Worm (Caenorhabditis elegans): Measurements from ENCODE around the gene qdpr-1.

DNA sequence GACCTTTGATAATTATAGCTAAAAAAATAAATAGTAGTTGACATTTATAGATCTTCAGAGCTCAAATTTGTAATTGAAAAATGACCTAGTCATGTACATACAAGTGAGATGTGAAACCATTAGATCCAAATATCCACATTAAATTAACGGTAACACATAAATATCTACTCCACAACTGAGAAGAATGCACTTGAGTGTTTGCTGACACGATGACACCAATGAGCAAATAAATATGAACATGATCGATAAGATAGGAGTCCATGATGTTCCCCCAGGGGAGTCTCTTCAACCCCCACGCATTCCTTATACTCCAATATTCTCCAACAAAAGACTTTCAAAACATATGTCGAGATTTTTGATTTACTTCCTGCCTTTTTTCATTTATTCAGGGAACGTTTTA, 10.7 kb downstream of the qdpr-1 start, which contains the start of gene ttr-52:
- TF ChIP-seq ama-1 (optimal IDR thresholded peaks at IDR 0.05) (no peak), ceh-13 (GFP tag; optimal IDR thresholded peaks at IDR 0.05) (no peak), sea-1 (GFP tag; conservative IDR thresholded peaks at IDR 0.05) (no peak), tbx-37 (GFP tag; conservative IDR thresholded peaks at IDR 0.05) (no peak), hmbx-1 (tag; optimal IDR thresholded peaks at IDR 0.05) (no peak), hnd-1 (tag; optimal IDR thresholded peaks at IDR 0.05) (no peak), tbx-11 (GFP tag; IDR thresholded peaks at IDR 0.05) (no peak), scrt-1 (GFP tag; IDR thresholded peaks at IDR 0.05) (no peak), pes-1 (GFP tag; IDR thresholded peaks at IDR 0.05) (no peak), tra-4 (tag; optimal IDR thresholded peaks at IDR 0.05) (no peak)
